Fruit fly (Drosophila melanogaster): Measurements from ENCODE around the gene mol.

DNA sequence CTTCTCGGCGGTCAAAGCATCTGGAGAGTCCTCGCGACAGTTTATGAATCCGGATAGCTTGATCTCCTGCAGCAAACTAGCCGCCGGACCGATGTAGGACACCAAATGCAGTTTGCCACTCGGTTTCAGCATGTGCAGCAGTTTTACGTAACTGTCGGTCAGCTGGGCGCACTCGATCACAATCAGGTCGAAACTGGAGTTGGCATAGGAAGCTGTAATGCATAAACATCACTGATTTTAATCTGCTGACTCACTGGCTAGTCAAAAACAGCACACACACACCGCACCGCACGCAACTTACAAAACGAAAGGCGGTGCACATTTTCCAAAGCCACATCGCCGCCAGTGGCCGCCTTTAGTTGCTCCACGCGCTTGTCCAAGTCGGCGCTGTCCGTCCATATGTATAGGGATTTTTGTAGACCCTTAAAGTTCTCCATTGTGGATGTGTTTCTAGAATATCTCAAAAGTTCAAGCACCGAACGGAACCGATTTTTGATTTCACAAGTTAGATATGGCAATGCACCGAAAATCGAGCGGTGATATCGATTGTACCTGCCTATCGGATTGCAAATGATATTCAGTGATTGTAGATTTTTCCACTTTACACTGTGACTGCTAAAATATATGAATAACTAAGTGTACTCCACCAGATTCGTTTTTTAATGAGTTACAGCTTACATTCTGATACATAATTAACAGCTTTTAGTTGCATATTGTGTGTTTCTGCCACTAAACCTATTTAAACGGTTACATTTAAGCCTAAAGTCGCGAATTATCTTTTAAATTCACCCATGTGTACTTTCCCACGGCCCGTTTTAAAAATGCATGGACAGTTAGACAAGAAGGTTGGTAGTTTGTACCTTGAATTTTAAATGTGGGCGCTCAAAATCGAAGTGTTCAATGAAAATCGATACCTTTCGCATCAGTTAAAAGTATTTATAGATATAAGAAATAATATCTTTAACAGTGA lies 41.3 kb upstream of the mol start, which contains the start of gene CIAPIN1:
- TF ChIP-seq CG6808 (GFP tag; optimal IDR thresholded peaks at IDR 0.05) = no peak
- no peak for TF ChIP-seq CG10669 (GFP tag; optimal IDR thresholded peaks at IDR 0.05)
- no peak for TF ChIP-seq Smox (GFP tag; optimal IDR thresholded peaks at IDR 0.05)
- TF ChIP-seq fkh (GFP tag; optimal IDR thresholded peaks at IDR 0.05) = no peak
- TF ChIP-seq Gug (GFP tag; IDR thresholded peaks at IDR 0.05) = no peak
- no peak for TF ChIP-seq CG7368 (GFP tag; optimal IDR thresholded peaks at IDR 0.05)
- no peak for TF ChIP-seq esn (GFP tag; optimal IDR thresholded peaks at IDR 0.05)
- no peak for TF ChIP-seq Blimp-1 (GFP tag; optimal IDR thresholded peaks at IDR 0.05)

All from whole organism, prepupa.